Fruit fly (Drosophila melanogaster): ENCODE data around the gene CG18814.
A peak's percentile ranks its signal among the peaks of the same experiment; 100 is the strongest.

The CG18814 gene

DNA sequence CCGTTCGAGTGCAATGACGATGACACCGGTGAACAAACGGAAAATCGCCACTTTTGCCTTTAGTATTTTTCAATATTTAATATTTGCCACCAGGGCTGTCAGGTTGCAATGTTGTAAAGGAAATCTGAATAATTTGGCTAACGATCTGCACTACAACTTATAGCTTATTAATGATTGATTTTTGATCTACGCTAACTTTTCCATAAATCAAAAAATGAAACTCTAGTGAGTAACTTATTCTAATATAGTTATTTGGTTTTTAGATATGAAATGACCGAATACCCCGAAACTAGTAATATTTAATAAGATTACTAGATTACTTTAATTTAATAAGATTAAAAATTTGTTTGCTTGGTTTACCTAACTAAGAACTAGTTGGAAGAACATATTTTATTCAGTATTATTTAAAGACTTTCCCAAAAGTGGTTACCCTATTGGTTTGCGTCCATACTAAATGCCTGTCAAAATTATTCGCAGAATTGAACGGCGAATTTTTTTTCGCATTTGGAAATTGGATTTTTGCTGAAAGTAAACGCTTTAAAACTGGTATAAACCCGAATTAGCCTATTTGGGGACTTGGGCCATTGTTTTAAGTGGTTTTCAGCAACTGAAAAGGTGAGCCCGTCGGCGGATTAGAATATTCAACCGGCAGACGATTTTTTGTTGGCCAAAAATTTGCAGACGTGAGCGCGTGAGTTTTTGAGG, 16.4 kb downstream of the CG18814 start, which contains the start of the genes Agpat3 and RAF2 (continued):
- TF ChIP-seq CG3995 (GFP tag; optimal IDR thresholded peaks at IDR 0.05) = no peak
- TF ChIP-seq az2 (GFP tag; optimal IDR thresholded peaks at IDR 0.05) = peak; percentile 47
- TF ChIP-seq Dek (tag; optimal IDR thresholded peaks at IDR 0.05) = peak; percentile 46
- no peak for TF ChIP-seq Bdp1 (GFP tag; optimal IDR thresholded peaks at IDR 0.05)
- TF ChIP-seq ttk (GFP tag; IDR thresholded peaks at IDR 0.05) = no peak
- no peak for TF ChIP-seq CG2129 (GFP tag; IDR thresholded peaks at IDR 0.05; ENCODE audit: partially characterized antibody)
- TF ChIP-seq CG9727 (GFP tag; optimal IDR thresholded peaks at IDR 0.05) = peak; percentile 41
- no peak for TF ChIP-seq sim (GFP tag; IDR thresholded peaks at IDR 0.05)
- no peak for TF ChIP-seq chinmo (GFP tag; IDR thresholded peaks at IDR 0.05; ENCODE audit: partially characterized antibody)
- TF ChIP-seq ind (GFP tag; optimal IDR thresholded peaks at IDR 0.05) = peak; percentile 54
- TF ChIP-seq Neu2 (GFP tag; optimal IDR thresholded peaks at IDR 0.05; ENCODE audit: borderline replicate concordance) = no peak
- TF ChIP-seq E2f1 (GFP tag; IDR thresholded peaks at IDR 0.05) = peak; percentile 52
- TF ChIP-seq CG10565 (GFP tag; optimal IDR thresholded peaks at IDR 0.05) = no peak
- peak; percentile 15 for TF ChIP-seq CG15011 (GFP tag; optimal IDR thresholded peaks at IDR 0.05)
- TF ChIP-seq Sry-δ (GFP tag; optimal IDR thresholded peaks at IDR 0.05) = peak; percentile 12
- TF ChIP-seq CG15696 (tag; optimal IDR thresholded peaks at IDR 0.05) = peak; percentile 11
- no peak for TF ChIP-seq maf-S (GFP tag; optimal IDR thresholded peaks at IDR 0.05)
- no peak for TF ChIP-seq CG10147 (GFP tag; optimal IDR thresholded peaks at IDR 0.05)
- no peak for TF ChIP-seq dimm (GFP tag; IDR thresholded peaks at IDR 0.05)
- no peak for TF ChIP-seq crc (GFP tag; optimal IDR thresholded peaks at IDR 0.05)
- no peak for TF ChIP-seq Deaf1 (tag; optimal IDR thresholded peaks at IDR 0.05)
- peak; percentile 85 for TF ChIP-seq ssp (GFP tag; IDR thresholded peaks at IDR 0.05)
- TF ChIP-seq CG7372 (GFP tag; IDR thresholded peaks at IDR 0.05) = no peak
- peak; percentile 64 for TF ChIP-seq CG6689 (GFP tag; IDR thresholded peaks at IDR 0.05)
- no peak for TF ChIP-seq CG17912 (GFP tag; optimal IDR thresholded peaks at IDR 0.05)
- TF ChIP-seq CG9932 (GFP tag; IDR thresholded peaks at IDR 0.05) = peak; percentile 64
- no peak for TF ChIP-seq CG7556 (GFP tag; optimal IDR thresholded peaks at IDR 0.05)
- peak; percentile 36 for TF ChIP-seq pita (GFP tag; optimal IDR thresholded peaks at IDR 0.05)
- TF ChIP-seq CG5245 (GFP tag; optimal IDR thresholded peaks at IDR 0.05) = no peak
- peak; percentile 54; the same call in 1 of the 2 replicates for TF ChIP-seq sob (GFP tag; IDR thresholded peaks at IDR 0.05)
- TF ChIP-seq da (GFP tag; optimal IDR thresholded peaks at IDR 0.05) = no peak
- no peak for TF ChIP-seq yki (optimal IDR thresholded peaks at IDR 0.05)
- TF ChIP-seq CG4730 (GFP tag; IDR thresholded peaks at IDR 0.05) = peak; percentile 11; the same call in 1 of the 2 replicates
- TF ChIP-seq sima (GFP tag; optimal IDR thresholded peaks at IDR 0.05) = no peak
- TF ChIP-seq seq (GFP tag; IDR thresholded peaks at IDR 0.05) = no peak
- TF ChIP-seq CG14860 (GFP tag; IDR thresholded peaks at IDR 0.05; ENCODE audit: partially characterized antibody) = no peak
- peak; percentile 42 for TF ChIP-seq mam (GFP tag; optimal IDR thresholded peaks at IDR 0.05)
- TF ChIP-seq Meics (GFP tag; optimal IDR thresholded peaks at IDR 0.05) = no peak
- no peak for TF ChIP-seq Dfd (GFP tag; optimal IDR thresholded peaks at IDR 0.05)
- no peak for TF ChIP-seq CG10321 (GFP tag; IDR thresholded peaks at IDR 0.05)
- peak; percentile 67 for TF ChIP-seq tin (GFP tag; optimal IDR thresholded peaks at IDR 0.05)
- no peak for TF ChIP-seq fd64A (GFP tag; optimal IDR thresholded peaks at IDR 0.05)
- TF ChIP-seq dm (GFP tag; optimal IDR thresholded peaks at IDR 0.05) = no peak
- TF ChIP-seq gfzf (GFP tag; optimal IDR thresholded peaks at IDR 0.05) = peak; percentile 80
- TF ChIP-seq dmrt11E (tag; optimal IDR thresholded peaks at IDR 0.05) = peak; percentile 39
- no peak for TF ChIP-seq CG10543 (GFP tag; optimal IDR thresholded peaks at IDR 0.05)
- no peak for TF ChIP-seq CG9609 (GFP tag; optimal IDR thresholded peaks at IDR 0.05)
- TF ChIP-seq btn (GFP tag; optimal IDR thresholded peaks at IDR 0.05) = no peak
- no peak for TF ChIP-seq p53 (GFP tag; optimal IDR thresholded peaks at IDR 0.05)
- TF ChIP-seq CoRest (tag; optimal IDR thresholded peaks at IDR 0.05) = peak; percentile 75
- TF ChIP-seq pum (GFP tag; optimal IDR thresholded peaks at IDR 0.05) = no peak

All from whole organism, embryonic.